Fruit fly (Drosophila melanogaster) whole organism, embryonic: ENCODE results near the gene CG34135.

ENCODE experiments used
- Atf3 ChIP-seq: fragments of 200-800 bp; sonication (Bioruptor generic); optimal IDR thresholded peaks from 3 replicates; lab custom pipeline; 2016; ENCODE audit warnings: missing biosample characterization, missing genetic modification characterization
- CG10209 ChIP-seq: fragments of 200-800 bp; sonication (Bioruptor generic); optimal IDR thresholded peaks from 3 replicates; lab custom pipeline; 2017; ENCODE audit warnings: missing biosample characterization, mild to moderate bottlenecking, missing genetic modification characterization, missing genetic modification reagents
- CG1024 ChIP-seq: fragments of 200-800 bp; sonication (Bioruptor generic); IDR thresholded peaks from 2 replicates; pipeline ENCODE4 v1.3.6; 2022; ENCODE audit warnings: missing biosample characterization, missing genetic modification characterization
- CG10431 ChIP-seq: fragments of 200-800 bp; sonication (Bioruptor generic); optimal IDR thresholded peaks from 3 replicates; lab custom pipeline; 2018; ENCODE audit warnings: missing biosample characterization, mild to moderate bottlenecking, missing genetic modification characterization
- CG10543 ChIP-seq: fragments of 200-800 bp; sonication (Bioruptor generic); optimal IDR thresholded peaks from 3 replicates; lab custom pipeline; 2017; ENCODE audit warnings: missing biosample characterization, mild to moderate bottlenecking, missing genetic modification characterization, moderate library complexity
- CG11560 ChIP-seq: fragments of 200-800 bp; sonication (Bioruptor generic); IDR thresholded peaks from 3 replicates; pipeline ENCODE4 v1.3.6; 2022; ENCODE audit warnings: missing biosample characterization, missing genetic modification characterization
- CG1233 ChIP-seq: fragments of 200-800 bp; sonication (Bioruptor generic); optimal IDR thresholded peaks from 4 replicates; lab custom pipeline; 2018; ENCODE audit warnings: missing biosample characterization, mild to moderate bottlenecking, missing genetic modification characterization
- CG12659 ChIP-seq: fragments of 200-800 bp; sonication (Bioruptor generic); optimal IDR thresholded peaks from 3 replicates; lab custom pipeline; 2017; ENCODE audit warnings: mild to moderate bottlenecking, missing biosample characterization, missing genetic modification reagents, missing genetic modification characterization
- CG14014 ChIP-seq: fragments of 200-800 bp; sonication (Bioruptor generic); IDR thresholded peaks from 2 replicates; pipeline ENCODE4 v1.3.6; 2022; ENCODE audit warnings: missing biosample characterization, missing genetic modification characterization
- CG14860 ChIP-seq: fragments of 200-800 bp; sonication (Bioruptor generic); IDR thresholded peaks from 3 replicates; pipeline ENCODE4 v1.3.6; 2022; ENCODE audit warnings: missing biosample characterization, missing genetic modification characterization; ENCODE audit not compliant: partially characterized antibody
- CG15073 ChIP-seq: fragments of 200-800 bp; sonication (Bioruptor generic); optimal IDR thresholded peaks from 2 replicates; lab custom pipeline; 2016; ENCODE audit warnings: missing biosample characterization, missing genetic modification characterization
- CG15479 ChIP-seq: fragments of 200-800 bp; sonication (Bioruptor generic); optimal IDR thresholded peaks from 3 replicates; lab custom pipeline; 2019; ENCODE audit warnings: missing biosample characterization, mild to moderate bottlenecking, missing genetic modification characterization, moderate library complexity
- CG2120 ChIP-seq: fragments of 200-800 bp; sonication (Bioruptor generic); optimal IDR thresholded peaks from 3 replicates; lab custom pipeline; 2016; ENCODE audit warnings: missing biosample characterization, missing genetic modification characterization
- CG32767 ChIP-seq: fragments of 200-800 bp; sonication (Bioruptor generic); IDR thresholded peaks from 2 replicates; pipeline ENCODE4 v1.3.6; 2022; ENCODE audit warnings: missing biosample characterization, missing genetic modification characterization
- CG4360 ChIP-seq: fragments of 200-800 bp; sonication (Bioruptor generic); IDR thresholded peaks from 2 replicates; pipeline ENCODE4 v1.3.6; 2022; ENCODE audit warnings: missing biosample characterization, missing genetic modification characterization
- CG6175 ChIP-seq: fragments of 200-800 bp; sonication (Bioruptor generic); IDR thresholded peaks from 3 replicates; pipeline ENCODE4 v1.3.6; 2022; ENCODE audit warnings: missing biosample characterization, missing genetic modification characterization
- CG7963 ChIP-seq: fragments of 200-800 bp; sonication (Bioruptor generic); IDR thresholded peaks from 3 replicates; pipeline ENCODE4 v1.3.6; 2022; ENCODE audit warnings: missing biosample characterization, missing genetic modification characterization; ENCODE audit not compliant: partially characterized antibody
- CG8944 ChIP-seq: fragments of 200-800 bp; sonication (Bioruptor generic); optimal IDR thresholded peaks from 3 replicates; lab custom pipeline; 2016; ENCODE audit warnings: missing biosample characterization, missing genetic modification characterization
- CG9609 ChIP-seq: fragments of 200-800 bp; sonication (Bioruptor generic); optimal IDR thresholded peaks from 3 replicates; lab custom pipeline; 2016; ENCODE audit warnings: missing biosample characterization, missing genetic modification characterization
- CG9727 ChIP-seq: fragments of 200-800 bp; sonication (Bioruptor generic); optimal IDR thresholded peaks from 3 replicates; lab custom pipeline; 2017; ENCODE audit warnings: missing biosample characterization, mild to moderate bottlenecking, missing genetic modification characterization
- Camta ChIP-seq: fragments of 200-800 bp; sonication (Bioruptor generic); optimal IDR thresholded peaks from 2 replicates; lab custom pipeline; 2016; ENCODE audit warnings: missing biosample characterization, missing genetic modification characterization
- ERR ChIP-seq: fragments of 200-800 bp; sonication (Bioruptor generic); optimal IDR thresholded peaks from 2 replicates; lab custom pipeline; 2016; ENCODE audit warnings: missing biosample characterization, missing genetic modification characterization
- Fer3 ChIP-seq: fragments of 200-800 bp; sonication (Bioruptor generic); optimal IDR thresholded peaks from 2 replicates; lab custom pipeline; 2018; ENCODE audit warnings: missing biosample characterization, mild to moderate bottlenecking, missing genetic modification characterization, moderate library complexity
- Gug ChIP-seq: fragments of 200-800 bp; sonication (Bioruptor generic); IDR thresholded peaks from 4 replicates; pipeline ENCODE4 v1.3.6; 2022; ENCODE audit warnings: missing biosample characterization, missing genetic modification characterization
- Hmx ChIP-seq: fragments of 200-800 bp; sonication (Bioruptor generic); optimal IDR thresholded peaks from 2 replicates; lab custom pipeline; 2016; ENCODE audit warnings: missing biosample characterization, missing genetic modification characterization
- Oaz ChIP-seq: fragments of 200-800 bp; sonication (Bioruptor generic); IDR thresholded peaks from 2 replicates; pipeline ENCODE4 v1.3.6; 2022; ENCODE audit warnings: missing biosample characterization, missing genetic modification characterization
- Opbp ChIP-seq: fragments of 200-800 bp; sonication (Bioruptor generic); IDR thresholded peaks from 3 replicates; pipeline ENCODE4 v1.3.6; 2022; ENCODE audit warnings: missing biosample characterization, missing genetic modification characterization; ENCODE audit not compliant: partially characterized antibody
- Sox102F ChIP-seq: fragments of 200-800 bp; sonication (Bioruptor generic); optimal IDR thresholded peaks from 2 replicates; lab custom pipeline; 2018; ENCODE audit warnings: missing biosample characterization, mild to moderate bottlenecking, missing genetic modification characterization, moderate library complexity
- Spps ChIP-seq: fragments of 200-800 bp; sonication (Bioruptor generic); optimal IDR thresholded peaks from 2 replicates; lab custom pipeline; 2018; ENCODE audit warnings: missing biosample characterization, mild to moderate bottlenecking, missing genetic modification characterization
- Sry-β ChIP-seq: fragments of 200-800 bp; sonication (Bioruptor generic); optimal IDR thresholded peaks from 2 replicates; lab custom pipeline; 2018; ENCODE audit warnings: missing biosample characterization, mild to moderate bottlenecking, missing genetic modification characterization, moderate library complexity
- ato ChIP-seq: fragments of 200-800 bp; sonication (Bioruptor generic); IDR thresholded peaks from 2 replicates; pipeline ENCODE4 v1.3.6; 2022; ENCODE audit warnings: missing biosample characterization, missing genetic modification characterization; ENCODE audit not compliant: partially characterized antibody
- chm ChIP-seq: fragments of 200-800 bp; sonication (Bioruptor generic); IDR thresholded peaks from 2 replicates; pipeline ENCODE4 v1.3.6; 2022; ENCODE audit warnings: missing biosample characterization, missing genetic modification characterization
- dati ChIP-seq: fragments of 200-800 bp; sonication (Bioruptor generic); IDR thresholded peaks from 2 replicates; pipeline ENCODE4 v1.3.6; 2022; ENCODE audit warnings: missing biosample characterization, missing genetic modification characterization
- emc ChIP-seq: fragments of 200-800 bp; sonication (Bioruptor generic); optimal IDR thresholded peaks from 2 replicates; lab custom pipeline; 2016; ENCODE audit warnings: missing biosample characterization, missing genetic modification characterization
- ems ChIP-seq: fragments of 200-800 bp; sonication (Bioruptor generic); optimal IDR thresholded peaks from 3 replicates; lab custom pipeline; 2016; ENCODE audit warnings: missing biosample characterization, missing genetic modification characterization
- eve ChIP-seq, 2 experiments: fragments of >200 bp; optimal IDR thresholded peaks; 2 replicates each; lab custom pipeline; 2017; ENCODE audit warnings: missing biosample characterization in 2 of 2, missing genetic modification characterization in 2 of 2
- fru ChIP-seq: fragments of >200 bp; optimal IDR thresholded peaks from 2 replicates; lab custom pipeline; 2017
- ftz-f1 ChIP-seq: fragments of 200-800 bp; sonication (Bioruptor generic); optimal IDR thresholded peaks from 2 replicates; lab custom pipeline; 2016; ENCODE audit warnings: missing biosample characterization, missing genetic modification characterization
- gcm ChIP-seq: fragments of 200-800 bp; sonication (Bioruptor generic); optimal IDR thresholded peaks from 2 replicates; lab custom pipeline; 2019; ENCODE audit warnings: missing biosample characterization, mild to moderate bottlenecking, missing genetic modification characterization, moderate library complexity
- gt ChIP-seq: fragments of 200-800 bp; sonication (Bioruptor generic); IDR thresholded peaks from 2 replicates; pipeline ENCODE4 v1.3.6; 2022; ENCODE audit warnings: missing biosample characterization, missing genetic modification characterization
- ham ChIP-seq: fragments of 200-800 bp; sonication (Bioruptor generic); IDR thresholded peaks from 2 replicates; pipeline ENCODE4 v1.3.6; 2022; ENCODE audit warnings: missing biosample characterization, missing genetic modification characterization
- inv ChIP-seq: fragments of 200-800 bp; sonication (Bioruptor generic); IDR thresholded peaks from 2 replicates; pipeline ENCODE4 v1.3.6; 2022; ENCODE audit warnings: missing biosample characterization, missing genetic modification characterization; ENCODE audit not compliant: partially characterized antibody
- kay ChIP-seq: fragments of 200-800 bp; sonication (Bioruptor generic); optimal IDR thresholded peaks from 2 replicates; lab custom pipeline; 2016; ENCODE audit warnings: missing biosample characterization, missing genetic modification characterization
- lab ChIP-seq: fragments of 200-800 bp; sonication (Bioruptor generic); optimal IDR thresholded peaks from 3 replicates; lab custom pipeline; 2017; ENCODE audit warnings: missing biosample characterization, missing genetic modification characterization, mild to moderate bottlenecking, moderate library complexity, missing genetic modification reagents
- peb ChIP-seq: fragments of 200-800 bp; sonication (Bioruptor generic); IDR thresholded peaks from 2 replicates; pipeline ENCODE4 v1.3.6; 2022; ENCODE audit warnings: missing biosample characterization, missing genetic modification characterization
- ssp ChIP-seq: fragments of 200-800 bp; sonication (Bioruptor generic); IDR thresholded peaks from 2 replicates; pipeline ENCODE4 v1.3.6; 2022; ENCODE audit warnings: missing biosample characterization, missing genetic modification characterization
- tap ChIP-seq: fragments of 200-800 bp; optimal IDR thresholded peaks from 3 replicates; lab custom pipeline; 2019; ENCODE audit warnings: missing biosample characterization, mild to moderate bottlenecking, missing genetic modification characterization, moderate library complexity
- tx ChIP-seq: fragments of 200-800 bp; sonication (Bioruptor generic); optimal IDR thresholded peaks from 2 replicates; lab custom pipeline; 2016; ENCODE audit warnings: missing biosample characterization, missing genetic modification characterization
- zen ChIP-seq: fragments of 200-800 bp; sonication (Bioruptor generic); optimal IDR thresholded peaks from 3 replicates; lab custom pipeline; 2018; ENCODE audit warnings: missing biosample characterization, mild to moderate bottlenecking, missing genetic modification characterization, moderate library complexity

Gene CG34135

DNA sequence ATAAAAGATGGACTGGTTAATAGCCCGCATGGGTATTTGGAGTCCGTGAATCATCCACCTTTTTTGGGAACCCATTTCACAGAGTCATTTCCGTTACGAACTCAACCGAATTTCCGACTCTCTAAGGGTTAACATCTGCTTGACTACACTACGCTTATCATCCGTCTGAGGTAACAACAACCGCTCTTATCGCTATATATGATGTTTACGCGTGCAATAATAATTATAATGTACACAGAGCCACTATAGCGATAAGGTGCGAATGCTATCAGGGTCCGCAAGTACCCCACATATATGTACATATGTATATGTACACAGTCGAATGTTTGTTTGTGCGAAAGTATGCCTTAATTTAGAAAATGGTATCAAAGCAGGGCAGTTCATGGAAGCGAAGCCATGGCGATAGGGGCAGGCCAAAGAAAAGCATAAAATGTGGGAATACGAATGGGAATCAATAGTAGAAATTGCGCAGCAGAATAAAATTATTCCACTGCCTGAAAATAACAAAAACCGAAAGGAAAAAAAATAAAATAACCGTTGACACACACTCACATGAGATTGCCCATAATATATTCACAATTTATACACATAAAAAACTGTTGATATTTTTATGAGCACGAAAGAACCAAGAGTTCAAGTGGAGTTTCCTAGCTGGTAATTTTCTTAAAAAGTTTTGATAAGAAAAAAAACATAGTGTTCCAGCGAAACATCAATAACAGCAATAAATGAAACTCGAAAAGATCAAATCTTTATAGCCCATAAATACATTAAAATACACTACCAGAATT, 42.6 kb upstream of the CG34135 start (continued):
- TF ChIP-seq Oaz (no peak), Opbp (no peak), CG9727 (peak; percentile 77), emc (GFP tag; lab: Kevin White, UChicago) (peak; percentile 25), eve (GFP tag; optimal IDR thresholded peaks at IDR 0.05; lab: Kevin White, UChicago) (no peak), dati (GFP tag; lab: Robert Waterston, UW) (peak; percentile 57; the same call in 1 of the 2 replicates), CG8944 (GFP tag; lab: Kevin White, UChicago) (peak; percentile 55), CG7963 (no peak), CG32767 (GFP tag; lab: Robert Waterston, UW) (peak; percentile 38; the same call in 1 of the 2 replicates), CG12659 (peak; percentile 83), fru (lab: Kevin White, UChicago) (no peak), CG15073 (GFP tag; lab: Kevin White, UChicago) (peak; percentile 5), CG1233 (GFP tag; lab: Kevin White, UChicago) (peak; percentile 88), CG6175 (GFP tag; lab: Robert Waterston, UW) (0 out of 3 replicates have a peak, but pooled peaks have one; percentile 7), CG15479 (GFP tag; lab: Kevin White, UChicago) (peak; percentile 88), ssp (no peak), CG4360 (GFP tag; lab: Robert Waterston, UW) (peak; percentile 72), Sox102F (GFP tag; lab: Kevin White, UChicago) (peak; percentile 66), CG1024 (GFP tag; lab: Robert Waterston, UW) (peak; percentile 61; the same call in 1 of the 2 replicates), CG10209 (GFP tag; lab: Kevin White, UChicago) (peak; percentile 86), gt (GFP tag; lab: Robert Waterston, UW) (no peak), Atf3 (GFP tag; lab: Kevin White, UChicago) (peak; percentile 60), CG11560 (tag; lab: Robert Waterston, UW) (no peak), CG10431 (GFP tag; lab: Kevin White, UChicago) (peak; percentile 91), lab (peak; percentile 95), ERR (GFP tag; lab: Kevin White, UChicago) (peak; percentile 75), ato (no peak), tx (GFP tag; lab: Kevin White, UChicago) (peak; percentile 44), Hmx (GFP tag; lab: Kevin White, UChicago) (no peak), CG10543 (peak; percentile 98), Gug (GFP tag; lab: Robert Waterston, UW) (peak; percentile 18; the same call in 1 of the 4 replicates), Fer3 (tag; lab: Kevin White, UChicago) (peak; percentile 82), ftz-f1 (GFP tag; lab: Kevin White, UChicago) (no peak), kay (peak; percentile 43), chm (GFP tag; lab: Robert Waterston, UW) (peak; percentile 93), zen (peak; percentile 32), ems (peak; percentile 77), CG14860 (GFP tag; lab: Robert Waterston, UW) (no peak), CG9609 (GFP tag; lab: Kevin White, UChicago) (peak; percentile 39), ham (GFP tag; lab: Robert Waterston, UW) (no peak), CG2120 (GFP tag; lab: Kevin White, UChicago) (peak; percentile 64), Camta (GFP tag; lab: Kevin White, UChicago) (peak; percentile 71), inv (GFP tag; lab: Robert Waterston, UW) (no peak), CG14014 (GFP tag; lab: Robert Waterston, UW) (peak; percentile 85; the same call in 1 of the 2 replicates), gcm (peak; percentile 94), Spps (tag; lab: Kevin White, UChicago) (peak; percentile 33), tap (peak; percentile 82), Sry-β (GFP tag; lab: Kevin White, UChicago) (peak; percentile 71), peb (GFP tag; lab: Robert Waterston, UW) (peak; percentile 43; the same call in 1 of the 2 replicates)
